Worm (Caenorhabditis elegans) whole organism, L2 larva: ENCODE results near the gene F52E1.14.

Experiments used
- C34F6.9 ChIP-seq: fragments of 150-350 bp; optimal IDR thresholded peaks from 2 replicates; lab custom pipeline; 2014; ENCODE audit warnings: missing biosample characterization, missing genetic modification characterization
- F13H6.1 ChIP-seq: sonication (generic microtip); optimal IDR thresholded peaks from 2 replicates; lab custom pipeline; 2016; ENCODE audit warnings: missing genetic modification characterization, missing compliant biosample characterization
- ama-1 ChIP-seq: fragments of 150-350 bp; optimal IDR thresholded peaks from 2 replicates; lab custom pipeline; 2018; ENCODE audit warnings: inconsistent platforms
- ceh-82 ChIP-seq: fragments of 150-350 bp; optimal IDR thresholded peaks from 2 replicates; lab custom pipeline; 2014; ENCODE audit warnings: missing biosample characterization, missing genetic modification characterization
- elt-3 ChIP-seq: sonication (generic microtip); optimal IDR thresholded peaks from 2 replicates; lab custom pipeline; 2017; ENCODE audit warnings: missing biosample characterization, missing genetic modification characterization
- fos-1 ChIP-seq: fragments of 150-350 bp; optimal IDR thresholded peaks from 2 replicates; lab custom pipeline; 2014; ENCODE audit warnings: missing biosample characterization, missing genetic modification characterization
- gmeb-1 ChIP-seq: fragments of 150-350 bp; optimal IDR thresholded peaks from 2 replicates; lab custom pipeline; 2014; ENCODE audit warnings: missing biosample characterization, missing genetic modification characterization
- lin-11 ChIP-seq: fragments of 150-350 bp; sonication (generic microtip); optimal IDR thresholded peaks from 2 replicates; lab custom pipeline; 2014; ENCODE audit warnings: missing biosample characterization, missing genetic modification characterization, inconsistent platforms, mixed read lengths
- mdl-1 ChIP-seq, 2 experiments: fragments of 150-350 bp in 1 of 2; sonication (generic microtip) in 1 of 2; optimal IDR thresholded peaks; 2 replicates each; lab custom pipeline; 2017; ENCODE audit warnings: missing biosample characterization in 2 of 2, missing genetic modification characterization in 2 of 2
- nhr-10 ChIP-seq: sonication (generic microtip); optimal IDR thresholded peaks from 2 replicates; lab custom pipeline; 2017; ENCODE audit warnings: missing biosample characterization, missing genetic modification characterization
- nhr-11 ChIP-seq: fragments of 150-350 bp; optimal IDR thresholded peaks from 2 replicates; lab custom pipeline; 2014; ENCODE audit warnings: missing biosample characterization, missing genetic modification characterization
- peb-1 ChIP-seq: fragments of 150-350 bp; optimal IDR thresholded peaks from 2 replicates; lab custom pipeline; 2014; ENCODE audit warnings: missing biosample characterization, missing genetic modification characterization
- snpc-4 ChIP-seq: fragments of 150-350 bp; optimal IDR thresholded peaks from 2 replicates; lab custom pipeline; 2014; ENCODE audit warnings: missing biosample characterization, missing genetic modification characterization

DNA sequence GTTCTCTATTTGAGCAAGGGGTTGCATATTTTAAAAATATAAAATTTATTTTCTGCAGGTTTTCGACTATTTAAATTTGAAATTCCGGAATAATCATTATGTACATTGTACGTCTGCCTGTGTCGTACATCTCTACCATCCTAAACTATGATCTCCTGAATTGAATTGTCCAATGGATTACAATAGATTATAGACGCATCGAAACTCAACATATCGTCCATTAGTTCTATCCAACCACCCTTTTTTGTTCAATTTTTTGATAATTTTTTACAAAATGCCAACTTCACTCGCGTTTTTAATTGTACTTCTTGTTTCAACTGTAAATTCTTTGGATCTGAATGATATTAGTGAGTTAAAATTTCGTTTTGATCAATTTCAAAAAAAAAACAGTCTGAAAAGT lies 26.7 kb downstream of the F52E1.14 start, which contains the start of gene F52E1.2:
- TF ChIP-seq ama-1 (no peak), nhr-10 (tag; lab: Kevin White, UChicago) (no peak), ceh-82 (tag; lab: Kevin White, UChicago) (no peak), mdl-1 (tag; optimal IDR thresholded peaks at IDR 0.05; lab: Kevin White, UChicago) (no peak), lin-11 (tag; lab: Kevin White, UChicago) (no peak), elt-3 (tag; lab: Kevin White, UChicago) (no peak), snpc-4 (tag; lab: Kevin White, UChicago) (no peak), peb-1 (tag; lab: Kevin White, UChicago) (no peak), nhr-11 (tag; lab: Kevin White, UChicago) (no peak), gmeb-1 (tag; lab: Kevin White, UChicago) (no peak), fos-1 (no peak), F13H6.1 (tag; lab: Kevin White, UChicago) (no peak), C34F6.9 (tag; lab: Kevin White, UChicago) (no peak)
